Fruit fly (Drosophila melanogaster): ENCODE measurements around the gene Faa.

Faa gene

dm6 chr3L:4026506-4026868 lies 47.3 kb downstream of the Faa start, which contains the start of gene Gr64a:
Gene Gr64a (plus strand): TSS chr3L:4026769.
- TF ChIP-seq noc (tag; optimal IDR thresholded peaks at IDR 0.05) = no peak

- no peak for TF ChIP-seq noc (tag; optimal IDR thresholded peaks at IDR 0.05)
Measured at dm6 chr3L:4025738-4026505, 47.8 kb downstream of the Faa start, which contains the start of gene CG11594. Gene CG11594 (minus strand): TSS chr3L:4026011.

dm6 chr3L:4024464-4024863 lies 49.3 kb downstream of the Faa start:
- no peak for TF ChIP-seq noc (tag; optimal IDR thresholded peaks at IDR 0.05)
